Worm (Caenorhabditis elegans) whole organism, L1 larva: ENCODE results near the gene C42D8.1.

Source experiments
- ces-1 ChIP-seq: fragments of 150-350 bp; optimal IDR thresholded peaks from 2 replicates; lab custom pipeline; 2014; ENCODE audit warnings: missing biosample characterization, missing genetic modification reagents, missing genetic modification characterization
- elt-3 ChIP-seq, 6 experiments: fragments of 150-350 bp in 1 of 6; sonication (generic microtip); optimal IDR thresholded peaks; 2 replicates each; lab custom pipeline; 2017 to 2018; ENCODE audit warnings: missing biosample characterization in 6 of 6, missing genetic modification characterization in 6 of 6, inconsistent platforms in 1 of 6
- lin-13 ChIP-seq: fragments of 150-350 bp; optimal IDR thresholded peaks from 2 replicates; lab custom pipeline; 2014; ENCODE audit warnings: missing biosample characterization, missing genetic modification reagents, missing genetic modification characterization
- pqm-1 ChIP-seq: sonication (generic microtip); optimal IDR thresholded peaks from 3 replicates; lab custom pipeline; 2017; ENCODE audit warnings: missing biosample characterization, missing genetic modification characterization

DNA sequence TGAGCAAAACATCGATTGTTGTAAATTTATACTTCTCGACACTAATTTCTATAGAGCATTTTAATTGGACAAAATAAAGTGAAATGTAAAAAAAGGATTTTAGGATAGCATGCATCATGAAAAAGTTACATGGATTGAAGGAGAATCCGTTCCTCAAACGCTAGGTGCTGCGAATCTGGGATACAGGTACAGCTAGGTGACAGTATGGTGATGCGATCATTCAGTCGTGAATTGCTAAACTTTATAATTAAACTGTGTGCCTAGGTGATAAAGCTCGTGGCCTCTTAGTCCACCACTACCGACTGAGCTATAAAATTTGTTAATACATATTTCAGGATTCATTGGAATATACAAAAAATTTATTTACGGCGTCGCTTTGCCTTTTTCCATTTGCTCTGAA is 42.7 kb upstream of the C42D8.1 start:
- no peak for TF ChIP-seq elt-3 (tag; optimal IDR thresholded peaks at IDR 0.05; lab: Kevin White, UChicago)
- no peak for TF ChIP-seq pqm-1
- TF ChIP-seq lin-13: no peak
- no peak for TF ChIP-seq ces-1 (GFP tag; lab: Kevin White, UChicago)
